Fruit fly (Drosophila melanogaster): ENCODE measurements around the gene CG42538.

Gene CG42538

DNA sequence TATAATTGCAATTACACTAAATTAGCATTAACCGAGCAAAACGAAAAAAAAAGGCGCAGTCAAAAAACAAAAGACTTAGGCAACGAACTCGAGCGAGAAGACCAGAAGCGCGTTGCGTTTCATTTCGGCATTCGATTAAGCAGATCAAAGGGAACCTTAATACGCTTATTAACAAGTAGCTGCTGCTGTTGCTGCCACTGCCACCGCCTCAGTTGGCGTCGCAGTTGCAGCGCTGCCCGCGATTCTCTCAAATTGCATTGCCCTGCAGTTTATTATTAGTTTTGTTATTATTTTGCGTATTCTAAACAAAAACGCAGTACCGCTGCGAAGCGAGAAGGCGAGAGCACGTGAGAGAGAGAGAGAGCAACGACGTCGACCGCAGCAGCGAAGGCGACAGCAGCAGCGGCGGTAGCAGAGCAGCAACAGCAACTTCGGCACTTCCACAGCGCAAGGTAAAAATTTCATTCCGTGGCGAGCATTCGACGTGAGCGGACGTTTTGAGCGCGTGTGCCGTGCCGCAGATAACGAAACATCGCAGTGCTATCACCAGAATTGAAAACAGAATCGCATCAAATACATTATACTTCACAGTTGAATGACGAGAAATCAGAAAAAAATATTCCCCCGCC lies 11.2 kb upstream of the CG42538 start, which contains the start of gene Notum:
Notum (plus strand) TSS at position 461 of the 629 bp plus-strand sequence.
- TF ChIP-seq Dll (optimal IDR thresholded peaks at IDR 0.05) (no peak), CG8478 (optimal IDR thresholded peaks at IDR 0.05) (no peak), usp (GFP tag; optimal IDR thresholded peaks at IDR 0.05) (no peak), pan (optimal IDR thresholded peaks at IDR 0.05) (no peak), psq (optimal IDR thresholded peaks at IDR 0.05) (no peak)

DNA sequence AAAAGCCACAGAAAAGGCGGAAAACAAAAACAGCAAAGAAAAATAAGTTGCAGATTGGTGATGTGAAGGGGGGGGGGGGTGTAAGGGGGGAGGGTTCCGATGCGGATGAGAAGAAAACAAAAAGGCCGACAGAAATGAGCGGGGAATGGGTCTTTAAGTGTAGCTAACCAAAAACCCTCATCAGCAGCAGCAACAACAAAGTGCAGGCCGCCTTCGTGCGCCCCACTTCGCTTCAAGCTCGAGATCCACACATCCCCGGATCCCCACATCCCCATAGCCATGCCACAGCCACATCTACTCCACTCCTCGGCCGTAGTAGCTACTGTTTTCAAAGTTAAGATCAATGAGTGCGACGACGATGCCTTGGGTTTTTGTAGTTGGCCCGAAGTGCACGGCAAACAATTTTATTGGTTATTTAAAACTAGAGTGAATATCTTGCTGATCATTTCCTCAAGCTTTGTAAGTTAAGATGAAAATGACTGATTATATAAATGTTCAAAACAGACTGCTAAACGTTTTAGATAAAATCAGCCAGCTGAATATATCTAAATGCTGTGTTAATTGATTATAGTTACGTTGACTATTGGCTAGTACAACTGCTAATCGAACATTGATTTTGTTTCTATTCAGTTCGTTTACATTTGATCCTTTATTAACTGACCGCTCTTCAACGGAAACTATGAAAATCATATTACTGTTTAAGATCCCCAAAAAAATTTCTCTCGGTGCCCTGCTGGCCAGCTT lies 9.9 kb upstream of the CG42538 start:
- TF ChIP-seq CG8478 (optimal IDR thresholded peaks at IDR 0.05), result no peak
- TF ChIP-seq Dll (optimal IDR thresholded peaks at IDR 0.05), result no peak
- TF ChIP-seq EcR (GFP tag; optimal IDR thresholded peaks at IDR 0.05), result no peak

DNA sequence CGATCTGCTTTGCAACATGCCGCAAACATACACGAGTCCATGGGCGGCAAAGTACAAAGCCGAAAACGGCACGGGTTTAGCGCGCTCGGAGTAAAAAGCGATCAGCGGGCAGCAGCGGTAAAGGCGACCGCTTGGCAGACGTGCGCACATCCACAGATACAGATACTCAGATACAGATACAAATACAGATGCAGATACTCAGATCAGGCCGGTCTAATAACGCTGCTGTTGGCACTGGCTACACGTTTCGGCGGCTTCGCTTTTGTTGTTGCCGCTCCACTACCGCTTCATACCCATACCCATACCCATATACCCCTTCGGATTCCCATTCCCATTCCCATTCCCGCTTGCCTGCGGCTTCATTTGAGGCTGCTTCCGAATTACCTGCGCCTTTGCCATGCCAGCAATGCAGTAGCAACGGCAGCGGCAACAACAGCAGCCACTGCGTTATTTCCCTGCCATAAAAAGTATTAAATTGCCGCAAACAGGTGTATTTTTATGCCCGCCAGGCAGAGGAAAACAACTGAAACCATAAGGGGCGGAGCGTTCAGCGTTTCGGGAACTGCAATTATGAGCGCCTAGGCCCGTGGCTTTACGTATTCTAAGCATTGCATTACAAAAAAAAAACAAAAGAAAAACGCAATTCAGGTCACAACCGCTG lies 9.2 kb upstream of the CG42538 start:
- TF ChIP-seq usp (GFP tag; optimal IDR thresholded peaks at IDR 0.05), result no peak
- TF ChIP-seq pan (optimal IDR thresholded peaks at IDR 0.05), result no peak
- no peak for TF ChIP-seq Dll (optimal IDR thresholded peaks at IDR 0.05)
- no peak for TF ChIP-seq psq (optimal IDR thresholded peaks at IDR 0.05)
- no peak for TF ChIP-seq EcR (GFP tag; optimal IDR thresholded peaks at IDR 0.05)
- no peak for TF ChIP-seq CG8478 (optimal IDR thresholded peaks at IDR 0.05)

DNA sequence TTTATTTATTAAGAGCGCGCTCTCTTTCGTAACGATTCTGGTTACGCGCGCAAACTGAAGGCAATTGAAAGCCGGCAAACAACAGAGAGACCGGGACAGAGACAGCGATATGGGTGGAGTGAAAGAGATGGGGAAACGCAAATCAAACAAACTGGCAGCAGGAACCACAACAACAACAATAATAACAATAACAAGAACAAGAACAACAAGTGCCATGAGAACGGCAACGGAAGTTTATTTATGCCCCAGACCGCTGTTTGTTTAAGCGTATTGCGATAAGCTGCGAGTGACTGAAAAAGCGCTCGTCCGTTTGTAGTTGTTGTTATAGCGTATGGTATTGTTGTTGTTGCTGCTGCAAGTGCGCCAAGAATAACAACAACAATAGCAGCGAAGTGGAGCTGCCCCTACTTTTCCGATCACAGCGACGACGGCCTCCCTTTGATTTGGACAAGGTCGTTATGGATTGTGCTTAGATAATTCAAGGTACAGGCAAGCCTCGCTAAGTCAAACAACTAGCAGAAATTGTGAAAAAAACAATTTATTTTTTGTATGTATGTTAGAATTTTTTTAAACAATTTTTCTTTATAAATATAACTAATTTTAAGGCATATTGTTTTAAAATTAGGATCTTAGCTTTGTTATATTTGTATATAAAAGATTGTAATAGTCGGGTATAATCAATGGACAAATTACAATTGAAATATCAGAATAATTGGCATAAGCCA lies 8.1 kb upstream of the CG42538 start:
- TF ChIP-seq psq (optimal IDR thresholded peaks at IDR 0.05), result no peak
- TF ChIP-seq pan (optimal IDR thresholded peaks at IDR 0.05), result no peak

DNA sequence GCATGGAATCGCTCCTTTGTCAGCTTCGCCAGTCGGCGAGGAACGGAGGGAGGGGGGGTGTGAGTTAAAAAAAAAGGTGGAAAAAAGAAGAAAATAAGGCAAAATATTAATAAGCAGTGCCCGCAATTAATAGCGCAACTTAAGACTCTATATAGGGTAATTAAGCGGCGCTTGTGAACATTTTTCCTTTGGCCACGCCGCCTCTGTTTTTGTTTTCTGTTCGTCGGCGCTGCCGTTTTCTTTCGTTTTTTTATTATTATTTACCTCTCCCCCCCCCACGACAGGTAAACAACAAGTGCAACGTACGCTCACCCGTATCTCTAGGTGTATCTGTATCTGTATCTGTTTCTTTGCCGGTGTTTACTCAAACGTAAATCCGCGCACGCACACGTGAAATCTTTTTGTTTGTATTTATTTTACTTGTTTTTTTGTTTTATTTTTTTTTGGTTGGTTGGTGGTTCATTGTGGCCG lies 7.1 kb upstream of the CG42538 start:
- TF ChIP-seq usp (GFP tag; optimal IDR thresholded peaks at IDR 0.05) (no peak), Dll (optimal IDR thresholded peaks at IDR 0.05) (no peak), pan (optimal IDR thresholded peaks at IDR 0.05) (no peak), EcR (GFP tag; optimal IDR thresholded peaks at IDR 0.05) (no peak), CG8478 (optimal IDR thresholded peaks at IDR 0.05) (no peak), psq (optimal IDR thresholded peaks at IDR 0.05) (no peak)

DNA sequence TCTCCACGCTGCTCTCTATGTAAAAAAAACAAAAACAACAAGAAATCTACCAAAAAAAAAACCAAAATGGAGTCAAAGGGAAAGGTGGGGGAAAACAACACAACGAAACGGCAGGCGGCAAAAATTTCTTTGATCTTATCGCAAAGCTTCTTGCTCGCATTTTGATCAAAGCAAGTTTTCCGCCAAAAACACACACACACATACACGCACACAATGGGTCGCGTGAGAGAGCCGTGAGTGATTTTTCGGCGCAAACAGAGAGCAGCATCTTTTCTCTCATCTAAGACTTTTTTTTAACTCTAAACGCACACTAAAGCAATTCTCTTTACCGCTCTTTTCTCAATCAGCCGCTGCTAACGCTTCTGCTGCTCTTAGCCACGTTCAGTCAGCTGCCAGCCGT lies 5.4 kb upstream of the CG42538 start:
- no peak for TF ChIP-seq pan (optimal IDR thresholded peaks at IDR 0.05)
- TF ChIP-seq EcR (GFP tag; optimal IDR thresholded peaks at IDR 0.05), result no peak
- no peak for TF ChIP-seq usp (GFP tag; optimal IDR thresholded peaks at IDR 0.05)

DNA sequence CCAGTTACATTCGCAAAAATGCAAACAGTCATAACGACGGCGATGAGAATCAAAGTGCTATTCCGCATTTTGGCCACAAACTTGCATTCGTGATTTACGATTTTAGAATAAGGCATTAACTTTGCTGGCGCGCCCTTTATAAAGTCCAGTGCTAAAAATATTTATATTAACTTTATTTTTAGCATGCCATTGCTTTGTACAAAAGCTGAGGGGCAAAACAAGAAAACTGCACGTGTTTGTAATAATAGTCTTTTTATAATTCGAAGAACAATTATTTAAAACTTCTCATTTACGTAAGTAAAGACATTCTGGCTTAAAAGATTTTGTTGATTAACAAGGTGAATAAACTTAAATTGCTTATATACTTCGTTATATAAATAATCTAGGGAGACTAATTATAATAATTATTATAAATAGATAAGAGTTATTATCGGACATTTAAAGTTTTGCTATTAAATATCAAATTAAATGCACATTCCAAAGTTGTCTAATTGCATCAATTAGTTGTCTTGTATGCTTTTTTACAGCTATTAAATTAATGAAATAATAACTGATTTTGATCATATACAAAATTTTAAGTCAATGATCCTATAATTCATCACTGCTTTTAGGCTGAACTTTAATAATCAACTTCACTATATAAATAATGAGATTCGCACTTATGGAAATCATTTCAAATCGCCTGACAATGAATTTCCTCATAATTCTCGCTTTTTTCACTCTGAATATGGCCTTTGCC lies 1.1 kb upstream of the CG42538 start, which contains the start of the genes CG42717 and CG42716:
CG42717 (minus strand) TSS at position 101 of the 739 bp plus-strand sequence.
CG42716 (plus strand) TSS at position 689 of the 739 bp plus-strand sequence.
- TF ChIP-seq Dll (optimal IDR thresholded peaks at IDR 0.05), result no peak
- no peak for TF ChIP-seq EcR (GFP tag; optimal IDR thresholded peaks at IDR 0.05)
- no peak for TF ChIP-seq psq (optimal IDR thresholded peaks at IDR 0.05)
- no peak for TF ChIP-seq usp (GFP tag; optimal IDR thresholded peaks at IDR 0.05)
- TF ChIP-seq pan (optimal IDR thresholded peaks at IDR 0.05), result no peak
- no peak for TF ChIP-seq CG8478 (optimal IDR thresholded peaks at IDR 0.05)

DNA sequence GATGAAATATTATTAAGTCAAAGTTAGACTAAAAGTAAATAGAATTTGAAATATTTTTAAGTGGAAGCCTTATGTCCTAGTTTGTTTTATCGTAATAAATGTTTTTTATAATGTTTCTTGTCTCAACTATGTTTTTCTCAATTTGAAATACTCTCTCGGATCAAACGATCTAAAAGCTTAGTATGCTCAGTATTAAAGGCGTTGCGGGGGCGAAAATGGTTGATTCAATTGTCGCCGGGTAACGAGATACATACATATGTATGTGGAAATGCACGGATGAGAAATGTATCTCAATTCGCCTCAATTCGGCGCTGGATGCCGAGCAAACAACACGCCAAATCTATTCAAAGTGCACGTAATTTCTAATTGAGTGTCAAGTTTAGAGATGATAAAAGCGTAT lies 861 bp downstream of the CG42538 start, which contains the start of gene CG5895:
CG5895 (plus strand) TSS at position 301 of the 400 bp plus-strand sequence.
- TF ChIP-seq psq (optimal IDR thresholded peaks at IDR 0.05) (no peak), Dll (optimal IDR thresholded peaks at IDR 0.05) (no peak), usp (GFP tag; optimal IDR thresholded peaks at IDR 0.05) (no peak), EcR (GFP tag; optimal IDR thresholded peaks at IDR 0.05) (no peak), CG8478 (optimal IDR thresholded peaks at IDR 0.05) (no peak), pan (optimal IDR thresholded peaks at IDR 0.05) (no peak)

DNA sequence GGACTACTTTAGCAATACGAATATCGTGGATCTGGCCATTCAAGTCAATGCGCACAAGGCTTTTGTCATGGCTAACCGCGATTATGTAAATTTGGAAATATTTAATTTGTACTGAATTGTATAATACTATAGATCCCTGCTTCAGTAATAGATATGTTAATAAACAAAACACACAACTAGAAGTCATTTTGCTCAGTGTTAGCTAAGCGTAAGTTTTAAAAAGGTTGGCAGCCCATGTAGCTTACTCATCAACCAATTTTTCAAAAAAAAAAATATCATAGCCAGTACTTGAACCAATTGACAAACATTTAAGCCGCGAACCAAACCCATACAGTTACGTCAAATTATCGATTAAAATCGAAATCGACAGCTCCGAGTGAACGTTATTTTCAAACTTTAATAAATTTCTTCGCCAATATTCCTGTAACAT lies 2.7 kb downstream of the CG42538 start:
- no peak for TF ChIP-seq Dll (optimal IDR thresholded peaks at IDR 0.05)
- no peak for TF ChIP-seq usp (GFP tag; optimal IDR thresholded peaks at IDR 0.05)
- no peak for TF ChIP-seq CG8478 (optimal IDR thresholded peaks at IDR 0.05)
- no peak for TF ChIP-seq EcR (GFP tag; optimal IDR thresholded peaks at IDR 0.05)
- no peak for TF ChIP-seq pan (optimal IDR thresholded peaks at IDR 0.05)
- no peak for TF ChIP-seq psq (optimal IDR thresholded peaks at IDR 0.05)

DNA sequence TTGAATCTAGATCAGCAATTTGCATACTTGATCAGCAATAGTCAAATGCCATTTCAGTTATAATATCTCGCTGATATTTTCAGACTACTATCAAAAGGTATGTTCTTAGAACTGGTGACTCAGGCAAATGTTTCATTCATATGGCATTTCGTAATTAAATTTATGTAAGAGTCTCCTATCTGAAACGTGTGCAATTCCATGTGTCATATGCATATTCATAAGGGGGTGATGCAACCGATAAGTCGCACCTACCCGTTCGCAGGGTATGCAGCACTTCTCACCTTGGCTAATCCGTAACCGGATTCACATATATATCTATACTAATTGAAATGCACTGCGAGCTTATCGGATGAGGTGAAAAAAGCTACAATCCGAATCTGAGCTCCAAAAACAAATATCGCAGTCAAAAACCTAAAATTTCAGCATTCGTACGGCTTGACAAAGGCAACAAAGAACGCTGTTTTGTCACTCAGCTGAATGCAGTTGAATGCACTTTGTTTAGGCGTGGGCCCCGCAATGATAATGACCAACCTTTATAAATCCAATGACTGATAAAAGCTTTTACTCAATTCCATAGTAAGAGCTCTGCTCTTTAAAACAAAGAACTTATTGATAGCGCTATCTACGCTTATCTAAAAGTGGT lies 3.5 kb downstream of the CG42538 start:
- no peak for TF ChIP-seq pan (optimal IDR thresholded peaks at IDR 0.05)
- TF ChIP-seq EcR (GFP tag; optimal IDR thresholded peaks at IDR 0.05), result peak; percentile 33 to 59

DNA sequence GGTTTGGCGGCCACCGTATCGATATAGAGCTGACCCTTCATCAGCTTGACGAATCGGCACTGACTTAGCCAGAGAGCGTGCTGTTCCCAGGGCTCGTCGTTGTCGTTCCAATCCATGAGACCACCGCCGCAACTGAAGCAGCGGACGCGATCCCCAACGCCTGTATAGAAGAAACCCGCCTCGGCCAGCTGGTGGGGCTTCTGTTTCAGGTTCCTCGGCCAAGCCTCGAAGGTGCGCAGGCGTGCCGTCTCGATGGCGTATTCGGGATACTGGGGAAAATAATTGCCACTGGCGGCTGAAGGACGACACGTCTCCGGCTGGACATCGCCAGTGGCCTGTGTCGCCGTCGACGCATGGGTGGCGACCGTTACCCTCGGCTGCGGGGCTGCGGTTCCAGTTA lies 4.7 kb downstream of the CG42538 start:
- TF ChIP-seq CG8478 (optimal IDR thresholded peaks at IDR 0.05) (no peak), EcR (GFP tag; optimal IDR thresholded peaks at IDR 0.05) (no peak), Dll (optimal IDR thresholded peaks at IDR 0.05) (no peak), psq (optimal IDR thresholded peaks at IDR 0.05) (no peak), usp (GFP tag; optimal IDR thresholded peaks at IDR 0.05) (no peak), pan (optimal IDR thresholded peaks at IDR 0.05) (no peak)
